Worm (Caenorhabditis elegans) whole organism, late embryonic: ENCODE measurements around the gene C44F1.1.

Experiments used
- ama-1 ChIP-seq: fragments of 150-350 bp; optimal IDR thresholded peaks from 2 replicates; lab custom pipeline; 2014
- pag-3 ChIP-seq: sonication (generic microtip); optimal IDR thresholded peaks from 2 replicates; lab custom pipeline; 2016; ENCODE audit warnings: missing compliant biosample characterization, missing genetic modification characterization, borderline replicate concordance
- pax-1 ChIP-seq: fragments of 150-350 bp; optimal IDR thresholded peaks from 2 replicates; lab custom pipeline; 2014; ENCODE audit warnings: missing biosample characterization, missing genetic modification characterization
- pqm-1 ChIP-seq: sonication (generic microtip); optimal IDR thresholded peaks from 2 replicates; lab custom pipeline; 2016; ENCODE audit warnings: missing genetic modification characterization, missing compliant biosample characterization

DNA sequence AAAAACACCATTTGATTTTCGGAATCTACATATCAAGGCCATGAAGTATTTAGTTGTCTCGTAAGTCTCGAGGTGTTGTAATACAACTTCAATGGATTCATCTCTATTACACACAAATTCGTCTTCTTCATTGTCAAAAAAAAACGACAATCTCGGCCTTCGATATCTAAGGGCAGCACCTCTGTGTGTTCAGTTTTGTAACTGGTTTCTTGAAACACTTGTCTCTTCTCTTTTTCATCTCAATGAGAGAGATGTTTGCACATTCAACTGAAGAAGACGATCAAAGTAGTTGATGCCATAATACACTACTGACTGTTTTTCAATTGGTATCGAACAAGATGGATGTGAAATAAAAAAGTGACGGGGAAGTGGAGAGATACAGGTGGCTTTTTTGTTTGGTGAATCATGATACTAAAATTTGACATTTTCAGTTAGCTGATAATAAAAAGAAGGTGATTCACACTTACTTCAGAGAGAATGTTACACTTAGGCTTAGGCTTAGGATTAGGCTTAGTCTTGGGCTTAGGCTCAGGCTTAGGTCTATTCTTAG lies 46.1 kb upstream of the C44F1.1 start:
- TF ChIP-seq pag-3 (tag; lab: Kevin White, UChicago) (no peak), pqm-1 (tag; lab: Kevin White, UChicago) (no peak), pax-1 (tag; lab: Kevin White, UChicago) (no peak), ama-1 (lab: Kevin White, UChicago) (peak; percentile 7)
